Fruit fly (Drosophila melanogaster) whole organism, larva: ENCODE data around the gene CG9150.

Experiments used
- noc ChIP-seq: fragments of 200-800 bp; sonication (Bioruptor generic); optimal IDR thresholded peaks from 3 replicates; lab custom pipeline; 2019; ENCODE audit warnings: missing biosample characterization, mild to moderate bottlenecking, missing genetic modification characterization, moderate library complexity

CG9150 gene

DNA sequence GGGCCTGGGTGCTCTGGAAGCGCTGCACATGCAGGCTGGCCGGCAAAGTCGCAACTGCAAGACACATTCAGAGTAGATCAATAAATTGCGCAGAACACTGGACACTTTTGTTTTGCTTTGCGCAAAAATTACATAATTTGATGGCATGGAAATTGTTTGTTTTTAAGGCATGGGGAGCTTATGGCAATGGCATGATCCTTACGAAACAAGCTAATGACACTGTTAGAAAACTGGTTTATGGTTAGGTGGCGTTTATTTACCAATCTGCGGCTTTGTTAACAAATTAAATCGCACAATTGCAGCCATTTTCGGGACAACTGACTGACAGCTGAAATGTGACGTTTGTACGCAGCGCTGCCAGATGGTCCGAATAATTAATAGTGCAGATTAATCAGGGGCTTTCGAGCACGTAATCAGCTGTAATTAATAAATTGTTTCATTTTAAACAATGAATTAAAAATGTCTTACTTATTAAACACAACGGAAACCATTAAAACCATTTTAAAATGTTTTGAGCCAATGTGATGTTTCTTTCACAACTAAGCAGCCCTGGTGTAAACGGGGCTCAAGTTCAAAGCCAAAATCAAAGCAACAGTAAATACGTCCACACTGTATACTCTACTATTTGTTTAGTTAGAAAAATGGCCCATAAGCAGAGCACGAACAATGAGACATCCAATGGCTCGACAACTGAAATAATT lies 5.9 kb downstream of the CG9150 start, which contains the start of the genes ND-51 and CG13994:
ND-51 (minus strand) TSS at position 376 of the 701 bp plus-strand sequence.
CG13994 (plus strand) TSS at position 608 of the 701 bp plus-strand sequence.
- no peak for TF ChIP-seq noc

DNA sequence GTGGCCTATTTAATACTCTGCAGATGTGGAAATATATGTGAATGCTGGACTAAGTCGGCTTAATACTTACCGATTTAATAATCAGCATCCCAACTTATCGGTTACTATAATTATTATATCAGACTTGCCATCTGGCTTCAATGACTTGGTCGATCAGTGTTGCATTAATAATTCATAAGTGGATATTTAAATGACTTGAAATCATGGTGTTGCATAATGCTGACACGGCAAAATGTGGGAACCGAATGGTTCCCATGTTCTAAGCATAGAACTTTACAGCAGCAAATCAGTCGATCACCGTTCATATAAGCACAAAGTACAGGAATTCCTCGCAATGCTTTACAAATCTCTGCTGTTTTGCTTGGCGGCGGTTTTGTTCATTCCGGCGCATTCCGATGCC lies 8.2 kb downstream of the CG9150 start, which contains the start of gene CG34180:
CG34180 (plus strand) TSS at position 301 of the 400 bp plus-strand sequence.
- TF ChIP-seq noc: no peak

DNA sequence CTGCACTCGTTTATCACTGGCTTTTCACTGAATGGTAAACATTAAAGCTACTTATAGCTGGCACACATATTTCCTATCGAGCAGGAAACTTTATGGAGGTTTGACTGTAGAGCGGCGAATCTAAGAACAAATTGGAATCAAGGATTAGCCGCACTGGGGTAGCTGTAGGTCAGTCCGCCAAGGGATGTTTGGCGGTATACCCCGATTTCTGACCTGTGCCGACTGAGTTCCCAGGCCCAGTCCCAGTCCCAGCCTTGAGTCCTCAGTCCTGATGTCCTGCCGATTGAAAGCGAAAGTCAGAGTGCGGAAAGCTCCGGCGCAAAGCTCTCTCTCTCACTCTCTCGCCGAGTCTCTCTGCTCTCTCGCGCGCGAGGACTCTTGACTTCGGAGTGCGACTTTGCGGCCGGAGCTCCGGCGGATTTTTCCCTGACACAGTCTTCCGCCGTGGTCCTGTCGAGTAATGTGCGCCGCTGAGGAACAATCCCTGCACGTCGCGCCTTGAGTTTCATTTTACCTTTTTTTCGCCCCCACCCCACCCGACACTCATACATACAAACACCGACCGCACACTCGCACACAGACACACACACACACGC lies 14.4 kb downstream of the CG9150 start, which contains the start of gene CG13995:
CG13995 (plus strand) TSS at position 429 of the 596 bp plus-strand sequence.
- no peak for TF ChIP-seq noc

DNA sequence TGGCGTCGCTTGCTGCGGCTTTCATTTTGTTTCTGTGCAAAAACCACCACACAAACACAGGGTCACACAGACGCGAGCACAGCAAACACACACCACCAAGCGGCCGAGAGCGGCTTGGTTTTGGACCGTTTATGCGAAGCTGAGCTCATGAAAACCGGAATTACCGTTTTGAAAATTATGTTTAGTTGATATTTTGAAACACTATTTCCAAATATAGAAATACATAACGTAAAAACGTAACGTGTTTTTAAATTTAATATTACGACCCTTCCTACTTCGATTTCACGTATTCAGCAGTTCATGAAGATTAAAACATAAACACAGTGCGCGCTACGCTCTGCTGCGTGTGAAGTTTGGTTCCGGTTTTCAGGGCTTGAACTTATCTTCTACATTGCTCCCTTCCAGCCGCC lies 17.2 kb downstream of the CG9150 start:
- TF ChIP-seq noc: peak; percentile 95

DNA sequence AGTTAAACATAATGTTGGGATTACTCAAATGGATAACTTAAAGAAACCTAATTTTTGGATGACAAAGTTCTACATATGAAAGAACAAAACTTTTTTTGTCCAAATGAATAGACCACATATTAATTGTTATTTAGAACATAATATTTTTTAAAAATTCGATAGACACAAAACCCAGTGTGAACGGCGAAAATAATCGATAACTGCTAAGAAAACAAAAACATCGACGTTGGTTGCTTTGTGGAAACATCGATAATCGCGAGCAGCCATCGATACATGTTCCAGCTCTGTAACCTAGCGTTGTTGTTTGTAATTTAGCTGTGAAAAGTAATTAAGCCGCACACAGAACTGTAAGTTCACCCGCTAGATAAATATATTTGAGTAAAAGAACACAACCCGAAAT lies 17.8 kb downstream of the CG9150 start, which contains the start of gene CG9135:
CG9135 (plus strand) TSS at position 226 of the 400 bp plus-strand sequence.
- TF ChIP-seq noc: no peak

DNA sequence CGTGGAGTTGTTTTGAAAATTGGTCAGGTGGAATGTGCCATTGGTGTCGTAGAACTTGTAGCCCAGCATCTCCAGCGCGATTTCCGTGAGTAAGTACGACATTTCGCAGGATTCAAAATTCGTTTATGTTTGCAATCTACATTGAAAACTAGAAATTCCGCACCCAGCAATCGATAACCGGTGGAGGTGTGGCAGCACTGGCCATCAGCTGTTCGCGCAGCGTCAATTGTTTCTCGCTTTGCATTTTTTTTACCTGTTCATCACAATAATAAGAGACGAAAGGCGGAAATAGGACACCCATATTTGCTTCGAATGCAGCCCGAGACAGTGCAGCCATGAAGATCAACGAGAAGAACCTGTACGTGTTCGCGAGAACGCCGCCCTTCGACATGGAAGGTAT lies 19.9 kb downstream of the CG9150 start, which contains the start of the genes CG34179 and slmo:
CG34179 (minus strand) TSS at position 165 of the 400 bp plus-strand sequence.
slmo (minus strand) TSS at position 165 of the 400 bp plus-strand sequence.
- TF ChIP-seq noc: no peak

DNA sequence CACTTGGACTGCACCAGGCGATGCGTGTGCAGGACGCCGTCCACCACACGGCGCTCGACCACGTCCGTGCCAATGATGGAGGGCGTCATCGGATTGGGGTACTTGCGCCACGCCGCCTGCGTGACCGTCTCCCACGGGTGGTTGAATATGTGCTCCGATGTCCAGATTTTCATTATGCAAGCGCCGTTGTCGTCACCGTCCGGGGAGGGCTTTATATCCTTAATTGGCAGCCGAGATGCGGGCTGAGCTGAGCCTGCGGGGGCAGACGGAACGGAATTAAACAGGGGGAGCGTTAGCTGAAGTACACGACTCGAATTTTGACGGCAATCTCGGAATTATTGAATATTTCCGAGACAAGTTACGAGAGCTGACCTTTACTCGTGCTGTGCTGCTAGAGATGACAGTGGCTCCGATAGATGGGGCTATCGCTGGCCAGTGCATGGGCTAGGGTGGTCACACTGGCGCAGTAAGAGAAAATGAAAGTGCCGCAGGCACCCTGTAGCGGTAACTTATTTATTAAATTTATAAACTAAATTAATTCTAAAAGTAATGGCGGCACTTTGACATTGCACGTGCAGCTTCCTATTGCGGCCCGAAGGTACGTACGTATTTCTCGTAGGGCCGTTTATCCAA lies 20.8 kb downstream of the CG9150 start, which contains the start of gene IPIP:
IPIP (plus strand) TSS at position 475 of the 633 bp plus-strand sequence.
- no peak for TF ChIP-seq noc

DNA sequence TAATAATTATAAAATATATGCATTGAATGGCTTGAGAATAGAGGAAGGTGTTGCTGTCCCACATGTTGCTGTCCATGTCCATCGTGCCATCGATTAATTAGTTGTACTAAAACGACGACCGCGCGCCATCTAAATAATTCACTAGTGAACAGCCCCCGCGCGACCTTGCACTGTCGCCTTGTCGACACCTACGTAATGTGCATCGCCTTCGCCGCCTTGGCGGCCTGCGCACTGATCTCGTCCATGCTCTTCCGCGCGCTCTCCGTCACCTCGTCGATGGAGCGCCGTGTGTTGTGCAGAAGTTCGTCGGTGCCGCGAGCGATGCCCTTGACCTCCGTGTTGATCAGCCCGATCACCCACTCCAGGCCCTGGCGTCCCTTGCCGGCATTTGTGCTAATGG lies 21.5 kb downstream of the CG9150 start:
- no peak for TF ChIP-seq noc

DNA sequence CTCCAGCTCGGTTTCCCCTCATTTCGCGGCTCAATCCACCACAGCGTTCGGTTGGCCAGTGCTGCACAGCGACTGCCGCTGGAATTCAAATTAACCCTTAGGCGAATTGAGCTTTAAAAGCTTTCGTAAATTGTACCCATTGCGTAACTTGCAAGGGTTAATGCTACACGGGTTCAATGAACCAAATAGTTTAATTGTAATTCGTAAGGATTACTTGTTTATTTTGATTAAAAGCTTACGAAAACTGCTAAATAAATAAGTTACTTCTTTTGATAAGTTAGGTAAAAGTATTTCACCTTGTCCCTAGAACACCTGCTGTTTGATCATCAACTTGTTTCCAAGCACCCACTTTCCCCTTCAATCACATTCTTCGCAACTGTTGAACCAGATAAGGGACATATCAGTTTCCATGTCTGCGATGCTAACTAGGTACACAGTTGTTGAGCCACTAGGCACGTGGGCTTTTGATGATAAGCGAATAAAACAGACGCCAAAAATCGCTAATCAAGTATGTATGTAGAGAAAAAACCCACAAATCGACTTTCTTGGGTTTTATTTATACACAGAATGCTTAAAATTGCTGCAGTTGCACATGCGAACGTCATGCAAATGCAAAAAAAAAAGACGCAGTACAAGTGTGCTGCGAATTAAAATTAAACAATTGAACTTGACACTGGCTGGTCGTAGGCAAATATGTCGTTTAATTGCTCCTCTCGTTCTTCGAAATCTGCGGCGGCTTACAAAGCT lies 22.2 kb downstream of the CG9150 start, which contains the start of gene Pfas:
Pfas (minus strand) TSS at position 79 of the 747 bp plus-strand sequence.
- peak; percentile 80 for TF ChIP-seq noc

DNA sequence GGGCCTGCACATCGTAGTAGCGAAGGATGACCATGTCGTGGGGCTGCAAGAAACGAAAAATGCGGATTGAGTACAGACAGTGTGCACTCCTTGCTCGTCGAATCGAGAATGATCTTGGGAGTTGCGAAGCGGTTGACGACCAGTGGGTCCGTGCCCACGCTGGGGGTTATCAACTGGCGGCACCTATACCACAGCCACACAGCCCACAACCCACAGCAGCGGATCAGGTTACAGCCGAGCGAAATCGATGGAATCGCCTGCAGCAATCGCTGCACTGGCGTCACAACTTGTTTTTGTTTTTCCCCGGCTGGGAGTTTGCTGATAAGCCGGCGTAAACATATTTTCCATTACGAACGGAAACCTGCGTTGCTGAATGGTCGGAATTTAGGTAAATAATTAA lies 22.9 kb downstream of the CG9150 start:
- TF ChIP-seq noc: no peak

DNA sequence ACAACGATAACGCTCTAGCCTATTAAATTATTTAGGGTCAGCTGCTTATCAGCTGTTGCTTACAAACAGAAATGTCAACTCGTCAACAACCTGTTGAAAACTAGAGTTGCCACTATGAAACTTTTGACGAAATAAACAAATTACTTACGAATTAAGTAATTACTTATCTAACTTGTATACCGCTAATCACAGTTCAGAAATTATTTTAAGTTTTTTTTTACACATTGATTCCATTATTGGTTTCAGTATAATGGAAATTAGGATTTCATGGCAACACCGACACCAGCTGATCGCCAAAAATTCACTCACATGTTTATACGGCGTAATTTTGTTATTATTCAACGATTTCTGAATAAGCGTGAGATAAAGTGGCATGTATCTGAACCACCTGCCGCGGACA lies 30.6 kb downstream of the CG9150 start, which contains the start of the genes CG9117 and CG31643:
CG9117 (minus strand) TSS at position 73 of the 400 bp plus-strand sequence.
CG31643 (plus strand) TSS at position 288 of the 400 bp plus-strand sequence.
- TF ChIP-seq noc: peak; percentile 76

DNA sequence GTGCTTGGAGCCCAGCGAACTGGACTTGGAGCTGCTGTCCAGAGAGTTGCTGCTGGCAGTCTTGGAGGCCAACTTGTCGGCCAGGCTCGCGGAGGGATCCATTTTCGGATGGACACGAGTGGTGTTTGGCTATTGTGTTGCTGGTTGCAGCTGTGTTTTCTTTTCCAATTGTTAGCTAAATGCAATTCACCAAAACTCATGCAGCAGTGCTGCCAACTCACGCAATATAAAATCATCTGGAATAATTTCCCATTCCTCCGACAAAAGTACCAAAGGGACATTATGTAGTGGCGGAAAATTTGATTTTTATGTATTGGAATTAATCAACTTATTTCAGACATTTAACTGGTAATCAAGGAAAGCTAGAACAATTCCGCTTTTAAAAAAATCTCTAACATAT lies 31.7 kb downstream of the CG9150 start, which contains the start of gene mtm:
mtm (minus strand) TSS at position 306 of the 400 bp plus-strand sequence.
- no peak for TF ChIP-seq noc

DNA sequence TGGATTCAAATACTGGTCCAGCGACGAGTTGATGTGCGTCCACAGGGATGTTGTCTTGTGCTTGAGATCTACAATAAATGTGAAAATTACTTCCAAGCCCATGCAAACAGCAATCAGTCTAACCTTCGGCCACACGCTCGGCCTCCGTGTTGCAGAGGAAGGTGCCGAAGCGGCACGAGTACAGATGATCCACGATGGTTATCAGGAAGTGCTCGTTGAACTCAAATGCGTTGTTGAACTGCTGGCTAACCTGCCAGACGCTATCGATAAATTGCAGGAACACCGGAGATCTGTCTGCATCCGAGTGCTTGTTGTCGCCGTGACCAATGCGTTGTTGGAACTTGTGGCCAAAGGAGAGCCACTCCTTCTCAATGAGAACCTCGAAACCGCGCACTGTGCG lies 33.2 kb downstream of the CG9150 start:
- no peak for TF ChIP-seq noc

DNA sequence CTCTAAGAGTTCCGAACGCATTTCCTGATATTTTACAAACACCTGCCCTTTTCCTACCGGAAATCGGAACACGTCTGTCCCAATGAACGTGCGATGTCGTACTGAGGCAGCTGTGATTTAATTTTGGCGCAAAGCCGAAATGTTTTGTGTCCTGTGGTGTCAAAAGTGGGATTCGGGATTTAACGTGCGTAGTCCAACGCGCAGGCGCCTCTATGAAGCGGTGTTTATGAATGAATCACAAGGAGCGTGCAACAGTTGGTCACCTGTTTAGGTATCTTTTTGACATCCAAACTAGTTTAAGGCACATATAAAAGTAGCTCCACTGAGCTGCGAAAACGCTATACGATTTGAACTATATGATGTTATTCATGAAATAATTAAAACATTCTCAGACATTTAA lies 34.0 kb downstream of the CG9150 start, which contains the start of gene CG9109:
CG9109 (minus strand) TSS at position 80 of the 400 bp plus-strand sequence.
- no peak for TF ChIP-seq noc

DNA sequence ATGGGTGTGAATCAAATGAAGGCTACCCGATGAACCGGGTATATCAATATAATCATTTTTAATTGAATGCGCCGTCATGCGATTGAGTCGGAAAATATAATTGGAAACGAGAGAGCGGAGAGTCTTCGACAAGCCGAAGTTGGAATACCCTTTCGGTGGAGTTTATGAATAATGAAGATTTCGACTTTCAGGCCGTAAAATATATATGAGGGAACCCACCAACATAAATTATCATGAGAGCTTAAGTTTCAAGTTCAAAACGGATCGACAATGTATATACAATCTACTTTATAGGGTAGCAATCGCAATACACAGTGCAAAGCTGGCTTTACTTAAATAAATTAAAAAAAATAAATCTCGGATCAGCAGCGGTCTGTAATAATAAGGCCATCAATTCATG lies 36.6 kb downstream of the CG9150 start:
- no peak for TF ChIP-seq noc

DNA sequence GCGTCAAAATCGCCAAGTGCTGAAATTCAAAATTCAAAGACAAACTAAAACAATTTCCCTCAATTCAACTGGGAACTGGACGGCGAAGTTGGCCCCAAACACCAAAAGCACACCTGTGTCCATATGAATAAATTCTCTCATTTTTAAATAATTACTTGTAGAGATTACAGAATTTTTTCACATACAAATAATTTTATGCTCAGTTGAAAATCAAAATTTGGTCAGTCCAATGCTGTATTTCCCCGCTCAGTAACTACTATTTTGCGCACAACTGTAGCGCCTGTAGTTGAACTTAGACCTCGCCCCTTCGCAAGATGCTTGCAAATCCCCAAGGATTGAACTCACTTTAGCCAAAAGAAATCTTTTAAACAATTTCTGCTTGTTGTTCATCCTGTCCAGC lies 39.7 kb downstream of the CG9150 start:
- no peak for TF ChIP-seq noc
